Worm (Caenorhabditis elegans) whole organism, L4/young adult: ENCODE measurements around the gene T28F12.1.
"Not testable (repeated sequence)": the region's sequence is repeated elsewhere in the genome, so short reads cannot be mapped to it uniquely, and the experiment has no call there.

Experiments used
- W03F9.2 ChIP-seq: fragments of 150-350 bp; optimal IDR thresholded peaks from 2 replicates; lab custom pipeline; 2014; ENCODE audit warnings: missing biosample characterization, missing genetic modification characterization
- dao-5 ChIP-seq: sonication (generic microtip); optimal IDR thresholded peaks from 2 replicates; lab custom pipeline; 2016; ENCODE audit warnings: missing genotype, missing genetic modification characterization, moderate library complexity, missing compliant biosample characterization
- him-1 ChIP-seq: sonication (generic microtip); optimal IDR thresholded peaks from 2 replicates; lab custom pipeline; 2016; ENCODE audit warnings: missing genotype, missing genetic modification reagents, missing genetic modification characterization, missing compliant biosample characterization

The T28F12.1 gene

ce11 chrV:4553572-4553971, 40.7 kb downstream of the T28F12.1 start, which contains the start of gene Y61A9LA.12:
Y61A9LA.12 (plus strand) TSS chrV:4553872.
- TF ChIP-seq W03F9.2; dao-5 (tag; lab: Kevin White, UChicago); him-1 (tag; lab: Kevin White, UChicago): not testable (repeated sequence)

- no peak for TF ChIP-seq him-1 (tag; lab: Kevin White, UChicago)
- no peak for TF ChIP-seq dao-5 (tag; lab: Kevin White, UChicago)
- no peak for TF ChIP-seq W03F9.2
Measured at ce11 chrV:4559701-4560100, 46.9 kb downstream of the T28F12.1 start, which contains the start of gene Y61A9LA.7. Y61A9LA.7 (minus strand) TSS chrV:4559801.

ce11 chrV:4560441-4560840, 47.6 kb downstream of the T28F12.1 start, which contains the start of gene Y61A9LA.4:
Y61A9LA.4 (plus strand) TSS chrV:4560741.
- not testable (repeated sequence) for TF ChIP-seq him-1 (tag; lab: Kevin White, UChicago); W03F9.2; dao-5 (tag; lab: Kevin White, UChicago)

DNA sequence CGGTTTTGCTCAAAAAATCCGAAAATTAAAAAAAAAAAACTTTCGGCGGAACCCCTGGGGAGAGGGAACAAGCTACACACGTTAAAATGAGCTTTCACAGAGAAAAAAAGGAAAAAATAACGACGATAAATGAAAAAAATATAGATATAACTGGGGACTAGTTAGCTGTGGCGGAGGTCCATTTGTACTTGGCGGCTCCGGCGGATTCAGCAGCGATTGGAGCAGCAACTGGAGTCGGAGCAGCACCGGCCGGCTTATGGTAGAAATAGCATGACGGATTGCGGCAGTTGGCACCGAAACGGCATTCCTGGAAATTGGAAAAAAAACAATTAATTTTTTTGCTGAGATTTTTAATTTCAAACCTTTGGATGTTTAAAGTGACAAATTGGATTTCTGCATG, 49.7 kb downstream of the T28F12.1 start:
- TF ChIP-seq W03F9.2 (no peak), him-1 (tag; lab: Kevin White, UChicago) (no peak), dao-5 (tag; lab: Kevin White, UChicago) (no peak)
